Fruit fly (Drosophila melanogaster) whole organism, embryonic: ENCODE measurements around the gene CG9733.
A peak's percentile ranks its signal among the peaks of the same experiment; 100 is the strongest.

Experiments
- ATbp ChIP-seq: fragments of 200-800 bp; sonication (Bioruptor generic); optimal IDR thresholded peaks from 2 replicates; lab custom pipeline; 2017; ENCODE audit warnings: missing biosample characterization, mild to moderate bottlenecking, missing genetic modification characterization, missing genetic modification reagents
- Bgb ChIP-seq: fragments of 200-800 bp; sonication (Bioruptor generic); IDR thresholded peaks from 2 replicates; pipeline ENCODE4 v1.3.6; 2022; ENCODE audit warnings: missing biosample characterization, missing genetic modification characterization; ENCODE audit not compliant: partially characterized antibody
- CG1024 ChIP-seq: fragments of 200-800 bp; sonication (Bioruptor generic); IDR thresholded peaks from 2 replicates; pipeline ENCODE4 v1.3.6; 2022; ENCODE audit warnings: missing biosample characterization, missing genetic modification characterization
- CG10366 ChIP-seq: fragments of 200-800 bp; sonication (Bioruptor generic); IDR thresholded peaks from 2 replicates; pipeline ENCODE4 v1.3.6; 2022; ENCODE audit warnings: missing biosample characterization, missing genetic modification characterization
- CG12659 ChIP-seq: fragments of 200-800 bp; sonication (Bioruptor generic); optimal IDR thresholded peaks from 3 replicates; lab custom pipeline; 2017; ENCODE audit warnings: mild to moderate bottlenecking, missing biosample characterization, missing genetic modification reagents, missing genetic modification characterization
- CG13624 ChIP-seq: fragments of 200-800 bp; sonication (Bioruptor generic); optimal IDR thresholded peaks from 2 replicates; lab custom pipeline; 2016; ENCODE audit warnings: missing biosample characterization, missing genetic modification characterization
- CG15601 ChIP-seq: fragments of 200-800 bp; sonication (Bioruptor generic); optimal IDR thresholded peaks from 3 replicates; lab custom pipeline; 2019; ENCODE audit warnings: missing biosample characterization, mild to moderate bottlenecking, missing genetic modification characterization, moderate library complexity
- CG17328 ChIP-seq: fragments of 200-800 bp; sonication (Bioruptor generic); IDR thresholded peaks from 2 replicates; pipeline ENCODE4 v1.3.6; 2022; ENCODE audit warnings: missing biosample characterization, missing genetic modification characterization
- CG18011 ChIP-seq: fragments of 200-800 bp; sonication (Bioruptor generic); optimal IDR thresholded peaks from 2 replicates; lab custom pipeline; 2017; ENCODE audit warnings: missing biosample characterization, missing genetic modification characterization, mild to moderate bottlenecking, moderate library complexity, missing genotype
- CG18476 ChIP-seq: fragments of 200-800 bp; sonication (Bioruptor generic); optimal IDR thresholded peaks from 2 replicates; lab custom pipeline; 2016; ENCODE audit warnings: missing biosample characterization, mild to moderate bottlenecking, missing genetic modification characterization
- CG2199 ChIP-seq: fragments of 200-800 bp; sonication (Bioruptor generic); IDR thresholded peaks from 3 replicates; pipeline ENCODE4 v1.3.6; 2022; ENCODE audit warnings: missing biosample characterization, missing genetic modification characterization
- CG2712 ChIP-seq: fragments of 200-800 bp; optimal IDR thresholded peaks from 3 replicates; lab custom pipeline; 2019; ENCODE audit warnings: missing biosample characterization, mild to moderate bottlenecking, missing genetic modification characterization, moderate library complexity
- CG30403 ChIP-seq: fragments of 200-800 bp; sonication (Bioruptor generic); optimal IDR thresholded peaks from 3 replicates; lab custom pipeline; 2016; ENCODE audit warnings: missing biosample characterization, missing genetic modification characterization
- CG32532 ChIP-seq: fragments of 200-800 bp; sonication (Bioruptor generic); IDR thresholded peaks from 2 replicates; pipeline ENCODE4 v1.3.6; 2022; ENCODE audit warnings: missing biosample characterization, missing genetic modification characterization
- CG3726 ChIP-seq: fragments of 200-800 bp; sonication (Bioruptor generic); IDR thresholded peaks from 3 replicates; pipeline ENCODE4, ENCODE4 v1.3.6; 2022; ENCODE audit warnings: missing biosample characterization, missing genetic modification characterization
- CG3995 ChIP-seq: fragments of 200-800 bp; sonication (Bioruptor generic); optimal IDR thresholded peaks from 3 replicates; lab custom pipeline; 2016; ENCODE audit warnings: missing biosample characterization, missing genetic modification characterization
- CG4707 ChIP-seq: fragments of 200-800 bp; sonication (Bioruptor generic); optimal IDR thresholded peaks from 2 replicates; lab custom pipeline; 2018; ENCODE audit warnings: missing biosample characterization, mild to moderate bottlenecking, missing genetic modification characterization, moderate library complexity
- CG7372 ChIP-seq: fragments of 200-800 bp; sonication (Bioruptor generic); IDR thresholded peaks from 2 replicates; pipeline ENCODE4 v1.3.6; 2022; ENCODE audit warnings: missing biosample characterization, missing genetic modification characterization
- CG8765 ChIP-seq: fragments of 200-800 bp; sonication (Bioruptor generic); IDR thresholded peaks from 2 replicates; pipeline ENCODE4 v1.3.6; 2022; ENCODE audit warnings: missing biosample characterization, missing genetic modification characterization
- CG8924 ChIP-seq: fragments of 200-800 bp; optimal IDR thresholded peaks from 3 replicates; lab custom pipeline; 2019; ENCODE audit warnings: missing biosample characterization, mild to moderate bottlenecking, missing genetic modification characterization, moderate library complexity
- CG9797 ChIP-seq: fragments of 200-800 bp; sonication (Bioruptor generic); optimal IDR thresholded peaks from 3 replicates; lab custom pipeline; 2018; ENCODE audit warnings: missing biosample characterization, mild to moderate bottlenecking, missing genetic modification characterization
- CG9876 ChIP-seq: fragments of 200-800 bp; sonication (Bioruptor generic); optimal IDR thresholded peaks from 2 replicates; lab custom pipeline; 2016; ENCODE audit warnings: missing biosample characterization, missing genetic modification characterization
- Ets65A ChIP-seq: fragments of 200-800 bp; sonication (Bioruptor generic); peaks from one replicate; lab custom pipeline; 2016; ENCODE audit warnings: missing biosample characterization, missing genetic modification characterization
- Mrtf ChIP-seq: fragments of 200-800 bp; sonication (Bioruptor generic); IDR thresholded peaks from 3 replicates; pipeline ENCODE4 v1.3.6; 2022; ENCODE audit warnings: missing biosample characterization, missing genetic modification characterization
- Oaz ChIP-seq: fragments of 200-800 bp; sonication (Bioruptor generic); IDR thresholded peaks from 2 replicates; pipeline ENCODE4 v1.3.6; 2022; ENCODE audit warnings: missing biosample characterization, missing genetic modification characterization
- Sry-δ ChIP-seq: fragments of 200-800 bp; sonication (Bioruptor generic); optimal IDR thresholded peaks from 2 replicates; lab custom pipeline; 2016; ENCODE audit warnings: missing biosample characterization, missing genetic modification characterization
- az2 ChIP-seq: fragments of 200-800 bp; sonication (Bioruptor generic); optimal IDR thresholded peaks from 3 replicates; lab custom pipeline; 2016; ENCODE audit warnings: missing biosample characterization, missing genetic modification characterization
- bcd ChIP-seq: fragments of 200-800 bp; sonication (Bioruptor generic); optimal IDR thresholded peaks from 2 replicates; lab custom pipeline; 2017; ENCODE audit warnings: missing biosample characterization, mild to moderate bottlenecking, missing genetic modification characterization
- chm ChIP-seq: fragments of 200-800 bp; sonication (Bioruptor generic); IDR thresholded peaks from 2 replicates; pipeline ENCODE4 v1.3.6; 2022; ENCODE audit warnings: missing biosample characterization, missing genetic modification characterization
- chn ChIP-seq: fragments of 200-800 bp; sonication (Bioruptor generic); optimal IDR thresholded peaks from 2 replicates; lab custom pipeline; 2016; ENCODE audit warnings: missing biosample characterization, missing genetic modification characterization
- crc ChIP-seq: fragments of 200-800 bp; sonication (Bioruptor generic); optimal IDR thresholded peaks from 2 replicates; lab custom pipeline; 2016; ENCODE audit warnings: missing biosample characterization, missing genetic modification characterization
- crp ChIP-seq, 2 experiments: fragments of 200-800 bp; sonication (Bioruptor generic); optimal IDR thresholded peaks; 2 replicates in 1 of 2; 3 replicates in 1 of 2; lab custom pipeline; 2017; ENCODE audit warnings: missing biosample characterization in 2 of 2, missing genetic modification characterization in 2 of 2, mild to moderate bottlenecking in 1 of 2, moderate library complexity in 1 of 2
- danr ChIP-seq: fragments of 200-800 bp; sonication (Bioruptor generic); IDR thresholded peaks from 2 replicates; pipeline ENCODE4 v1.3.6; 2022; ENCODE audit warnings: missing biosample characterization, missing genetic modification characterization
- dati ChIP-seq: fragments of 200-800 bp; sonication (Bioruptor generic); IDR thresholded peaks from 2 replicates; pipeline ENCODE4 v1.3.6; 2022; ENCODE audit warnings: missing biosample characterization, missing genetic modification characterization
- grn ChIP-seq: fragments of 200-800 bp; sonication (Bioruptor generic); optimal IDR thresholded peaks from 3 replicates; lab custom pipeline; 2017; ENCODE audit warnings: missing biosample characterization, missing genetic modification characterization
- ham ChIP-seq: fragments of 200-800 bp; sonication (Bioruptor generic); IDR thresholded peaks from 2 replicates; pipeline ENCODE4 v1.3.6; 2022; ENCODE audit warnings: missing biosample characterization, missing genetic modification characterization
- hkb ChIP-seq, 2 experiments: fragments of 200-800 bp in 1 of 2; fragments of >200 bp in 1 of 2; sonication (Bioruptor generic) in 1 of 2; IDR thresholded peaks in 1 of 2; optimal IDR thresholded peaks in 1 of 2; 2 replicates each; pipeline versions ENCODE4 v1.3.6 to Lab custom; 2017 to 2022; ENCODE audit warnings: missing biosample characterization in 1 of 2, missing genetic modification characterization in 1 of 2
- jumu ChIP-seq: fragments of 200-800 bp; sonication (Bioruptor generic); optimal IDR thresholded peaks from 3 replicates; lab custom pipeline; 2016; ENCODE audit warnings: missing biosample characterization, missing genetic modification characterization
- kni ChIP-seq: fragments of 200-800 bp; sonication (Bioruptor generic); optimal IDR thresholded peaks from 3 replicates; lab custom pipeline; 2017; ENCODE audit warnings: mild to moderate bottlenecking, missing biosample characterization, missing genetic modification reagents, missing genetic modification characterization
- nau ChIP-seq: fragments of 200-800 bp; sonication (Bioruptor generic); optimal IDR thresholded peaks from 3 replicates; lab custom pipeline; 2017; ENCODE audit warnings: missing biosample characterization, mild to moderate bottlenecking, missing genetic modification characterization, missing genetic modification reagents
- otp ChIP-seq: fragments of 200-800 bp; sonication (Bioruptor generic); IDR thresholded peaks from 3 replicates; pipeline ENCODE4, ENCODE4 v1.3.6; 2022; ENCODE audit warnings: missing biosample characterization, missing genetic modification characterization
- pb ChIP-seq: fragments of 200-800 bp; sonication (Bioruptor generic); optimal IDR thresholded peaks from 3 replicates; lab custom pipeline; 2016; ENCODE audit warnings: missing biosample characterization, missing genetic modification characterization
- pho ChIP-seq: fragments of 200-800 bp; sonication (Bioruptor generic); optimal IDR thresholded peaks from 2 replicates; lab custom pipeline; 2016; ENCODE audit warnings: missing biosample characterization, missing genetic modification characterization
- pros ChIP-seq: fragments of 200-800 bp; sonication (Bioruptor generic); optimal IDR thresholded peaks from 3 replicates; lab custom pipeline; 2019; ENCODE audit warnings: missing biosample characterization, mild to moderate bottlenecking, missing genetic modification characterization, moderate library complexity
- scrt ChIP-seq: fragments of 200-800 bp; sonication (Bioruptor generic); optimal IDR thresholded peaks from 2 replicates; lab custom pipeline; 2018; ENCODE audit warnings: missing biosample characterization, mild to moderate bottlenecking, missing genetic modification characterization, moderate library complexity
- sd ChIP-seq: fragments of 200-800 bp; sonication (Bioruptor generic); optimal IDR thresholded peaks from 3 replicates; lab custom pipeline; 2018; ENCODE audit warnings: missing biosample characterization, mild to moderate bottlenecking, missing genetic modification characterization, moderate library complexity
- sug ChIP-seq: fragments of 200-800 bp; optimal IDR thresholded peaks from 2 replicates; lab custom pipeline; 2019; ENCODE audit warnings: missing biosample characterization, mild to moderate bottlenecking, missing genetic modification characterization, moderate library complexity
- toy ChIP-seq: fragments of 200-800 bp; sonication (Bioruptor generic); IDR thresholded peaks from 2 replicates; pipeline ENCODE4 v1.3.6; 2022; ENCODE audit warnings: missing biosample characterization, missing genetic modification characterization

The CG9733 gene

DNA sequence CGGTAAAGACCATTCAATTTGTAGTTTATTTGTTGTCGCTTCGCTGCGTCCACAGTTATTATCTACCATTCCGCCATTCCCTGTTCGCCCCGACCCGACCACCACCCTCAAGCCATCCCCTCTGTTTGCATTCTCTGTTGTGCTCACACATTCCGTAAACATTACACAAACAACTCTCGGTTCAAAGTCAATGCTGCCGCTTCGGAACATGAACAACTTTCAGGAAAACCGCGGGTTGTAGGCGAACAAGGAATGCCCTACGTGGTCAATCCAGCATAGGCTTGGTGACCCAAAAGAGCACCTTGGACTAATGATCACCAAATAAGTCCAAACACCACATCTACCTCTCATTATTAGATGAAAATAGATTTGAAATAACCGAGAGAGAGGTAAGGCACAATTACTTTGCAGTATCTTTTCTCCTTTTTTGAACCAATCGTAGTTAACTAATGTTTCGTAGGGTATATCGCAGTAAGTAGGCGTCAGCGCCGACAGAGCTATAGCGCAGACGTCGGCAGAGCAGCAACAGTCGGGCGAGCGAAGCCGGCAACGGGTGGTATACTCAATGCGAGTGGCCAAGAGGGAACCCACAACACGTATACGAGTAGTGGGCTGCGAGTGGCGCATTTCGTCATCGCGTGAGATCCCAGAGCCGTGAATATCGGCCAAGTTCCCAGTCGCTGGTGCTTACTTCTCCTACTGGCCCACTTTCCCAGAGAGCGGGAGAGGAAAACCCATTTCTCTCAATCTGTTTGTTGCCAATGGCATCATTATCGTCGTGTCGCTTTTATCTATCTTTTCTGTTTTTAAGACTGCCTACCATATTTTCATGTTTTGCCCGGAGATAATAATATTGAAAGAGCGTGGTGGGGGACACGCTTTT is 43.2 kb downstream of the CG9733 start (continued):
- TF ChIP-seq CG9876 (GFP tag; lab: Kevin White, UChicago) (peak; percentile 97), az2 (peak; percentile 93), sug (tag; lab: Kevin White, UChicago) (peak; percentile 90), CG8924 (tag; lab: Kevin White, UChicago) (peak; percentile 97), CG30403 (GFP tag; lab: Kevin White, UChicago) (peak; percentile 97), pros (GFP tag; lab: Kevin White, UChicago) (peak; percentile 7), scrt (peak; percentile 97), bcd (peak; percentile 98), CG32532 (GFP tag; lab: Robert Waterston, UW) (peak; percentile 91), kni (GFP tag; lab: Kevin White, UChicago) (peak; percentile 90), pb (peak; percentile 99), pho (peak; percentile 95), sd (tag; lab: Kevin White, UChicago) (peak; percentile 96), nau (peak; percentile 97), hkb (optimal IDR thresholded peaks at IDR 0.05; lab: Kevin White, UChicago) (no peak), hkb (GFP tag; IDR thresholded peaks at IDR 0.05; lab: Robert Waterston, UW) (peak; percentile 99), CG10366 (GFP tag; lab: Robert Waterston, UW) (peak; percentile 86), CG13624 (GFP tag; lab: Kevin White, UChicago) (peak; percentile 99), Bgb (no peak), CG2712 (peak; percentile 94), CG18476 (GFP tag; lab: Kevin White, UChicago) (peak; percentile 96), CG2199 (GFP tag; lab: Robert Waterston, UW) (peak; percentile 98; the same call in 2 of the 3 replicates), CG7372 (GFP tag; lab: Robert Waterston, UW) (peak; percentile 92), CG4707 (GFP tag; lab: Kevin White, UChicago) (peak; percentile 60), crc (peak; percentile 95), Oaz (GFP tag; lab: Robert Waterston, UW) (peak; percentile 94), toy (peak; percentile 77), ATbp (GFP tag; lab: Kevin White, UChicago) (peak; percentile 94), ham (GFP tag; lab: Robert Waterston, UW) (peak; percentile 74), CG15601 (tag; lab: Kevin White, UChicago) (peak; percentile 87), CG9797 (peak; percentile 54), CG1024 (GFP tag; lab: Robert Waterston, UW) (peak; percentile 90), chm (GFP tag; lab: Robert Waterston, UW) (peak; percentile 52; the same call in 1 of the 2 replicates), CG17328 (GFP tag; lab: Robert Waterston, UW) (peak; percentile 70; the same call in 1 of the 2 replicates), CG12659 (GFP tag; lab: Kevin White, UChicago) (peak; percentile 90), jumu (GFP tag; lab: Kevin White, UChicago) (peak; percentile 97), CG18011 (GFP tag; lab: Kevin White, UChicago) (peak; percentile 69), danr (peak; percentile 88), Ets65A (GFP tag; lab: Kevin White, UChicago) (peak; percentile 100), CG8765 (GFP tag; lab: Robert Waterston, UW) (peak; percentile 66; the same call in 1 of the 2 replicates), Sry-δ (GFP tag; lab: Kevin White, UChicago) (peak; percentile 77), chn (GFP tag; lab: Kevin White, UChicago) (peak; percentile 93), CG3995 (GFP tag; lab: Kevin White, UChicago) (peak; percentile 78), crp (GFP tag; optimal IDR thresholded peaks at IDR 0.05; lab: Kevin White, UChicago) (peak in 1 of 2 experiments; percentile 46), otp (peak; percentile 97), dati (peak; percentile 65; the same call in 1 of the 2 replicates), CG3726 (GFP tag; lab: Robert Waterston, UW) (peak; percentile 87), grn (GFP tag; lab: Kevin White, UChicago) (peak; percentile 78), Mrtf (peak; percentile 90)
